Worm (Caenorhabditis elegans) whole organism, young adult: ENCODE results near the gene evl-20.

Experiments used
- F23B12.7 ChIP-seq: sonication (generic microtip); optimal IDR thresholded peaks from 2 replicates; lab custom pipeline; 2017; ENCODE audit warnings: missing genetic modification characterization, mild to moderate bottlenecking, missing compliant biosample characterization, antibody characterized with exemption, moderate library complexity; ENCODE audit not compliant: insufficient read depth
- F33H1.4 ChIP-seq: fragments of 200-800 bp; sonication (Bioruptor generic); IDR thresholded peaks from 2 replicates; pipeline ENCODE4 v1.3.6; 2022; ENCODE audit warnings: missing genetic modification reagents, missing genetic modification characterization, missing compliant biosample characterization
- Y79H2A.3 ChIP-seq: fragments of 200-800 bp; sonication (Bioruptor generic); conservative IDR thresholded peaks from 2 replicates; pipeline ENCODE4 v1.3.6; 2022; ENCODE audit warnings: missing genetic modification reagents, missing genetic modification characterization, missing compliant biosample characterization
- ZK185.1 ChIP-seq: sonication (generic microtip); optimal IDR thresholded peaks from 2 replicates; lab custom pipeline; 2016; ENCODE audit warnings: mild to moderate bottlenecking, missing genetic modification characterization, missing compliant biosample characterization; ENCODE audit not compliant: poor library complexity, severe bottlenecking
- atf-7 ChIP-seq: sonication (generic microtip); optimal IDR thresholded peaks from 2 replicates; lab custom pipeline; 2017; ENCODE audit warnings: mild to moderate bottlenecking, missing genetic modification characterization, missing compliant biosample characterization
- dox-1 ChIP-seq: fragments of 200-800 bp; sonication (Bioruptor generic); IDR thresholded peaks from 2 replicates; pipeline ENCODE4 v1.3.6; 2022; ENCODE audit warnings: missing genetic modification reagents, missing genetic modification characterization, missing compliant biosample characterization
- egrh-3 ChIP-seq: fragments of 200-800 bp; sonication (Bioruptor generic); IDR thresholded peaks from 2 replicates; pipeline ENCODE4 v1.3.6; 2022; ENCODE audit warnings: missing genetic modification reagents, missing genetic modification characterization, missing compliant biosample characterization
- madf-10 ChIP-seq: sonication (generic microtip); optimal IDR thresholded peaks from 2 replicates; lab custom pipeline; 2016; ENCODE audit warnings: mild to moderate bottlenecking, missing genetic modification characterization, missing compliant biosample characterization

ce11 chrII:8399064-8399463, 45.0 kb upstream of the evl-20 start, which contains the start of gene dod-23:
- TF ChIP-seq egrh-3 (GFP tag; lab: Robert Waterston, UW) (no peak), ZK185.1 (tag; lab: Kevin White, UChicago) (no peak), Y79H2A.3 (GFP tag; lab: Robert Waterston, UW) (no peak), F33H1.4 (GFP tag; lab: Robert Waterston, UW) (no peak), dox-1 (GFP tag; lab: Robert Waterston, UW) (no peak), madf-10 (tag; lab: Kevin White, UChicago) (no peak), atf-7 (tag; lab: Kevin White, UChicago) (no peak), F23B12.7 (tag; lab: Kevin White, UChicago) (no peak)
